Worm (Caenorhabditis elegans): ENCODE measurements around the gene sec-3.

Gene sec-3

DNA sequence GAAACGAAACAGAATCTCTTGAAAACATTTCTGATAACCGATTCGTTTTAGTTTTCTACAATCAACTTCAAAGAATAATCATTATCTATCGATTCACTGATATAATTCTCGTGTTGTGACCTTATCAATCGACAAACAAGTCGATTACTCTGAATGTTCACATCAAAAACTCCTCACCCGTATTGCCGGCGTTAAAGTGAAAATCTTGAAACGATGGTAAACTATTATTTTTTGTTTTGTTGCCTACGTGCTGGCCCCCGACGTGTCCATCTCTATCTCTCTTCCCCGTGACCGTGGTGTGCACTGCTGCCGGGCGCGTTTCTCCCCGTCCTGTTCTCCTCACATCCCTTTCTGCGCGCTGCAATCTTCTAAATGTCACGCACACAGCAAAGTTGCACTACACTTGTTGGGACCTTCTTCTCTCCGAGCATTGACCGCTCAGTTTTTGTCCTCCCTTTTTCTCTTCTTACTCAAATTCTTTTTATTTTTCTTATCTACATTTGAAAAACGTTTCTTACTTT lies 9.7 kb downstream of the sec-3 start (continued):
- TF ChIP-seq aha-1 (tag; optimal IDR thresholded peaks at IDR 0.05) (peak; percentile 68), C34B4.2 (tag; optimal IDR thresholded peaks at IDR 0.05) (no peak), nhr-237 (tag; optimal IDR thresholded peaks at IDR 0.05) (no peak), C04F5.9 (tag; optimal IDR thresholded peaks at IDR 0.05) (no peak), ama-1 (optimal IDR thresholded peaks at IDR 0.05) (no peak), egl-27 (tag; optimal IDR thresholded peaks at IDR 0.05) (no peak), nhr-20 (tag; optimal IDR thresholded peaks at IDR 0.05) (peak; percentile 62), ztf-4 (tag; optimal IDR thresholded peaks at IDR 0.05) (peak; percentile 31), efl-1 (optimal IDR thresholded peaks at IDR 0.05) (peak; percentile 4 to 11), efl-1 (GFP tag; optimal IDR thresholded peaks at IDR 0.05 in 1 of 2) (peak in 1 of 2 experiments; percentile 92)

DNA sequence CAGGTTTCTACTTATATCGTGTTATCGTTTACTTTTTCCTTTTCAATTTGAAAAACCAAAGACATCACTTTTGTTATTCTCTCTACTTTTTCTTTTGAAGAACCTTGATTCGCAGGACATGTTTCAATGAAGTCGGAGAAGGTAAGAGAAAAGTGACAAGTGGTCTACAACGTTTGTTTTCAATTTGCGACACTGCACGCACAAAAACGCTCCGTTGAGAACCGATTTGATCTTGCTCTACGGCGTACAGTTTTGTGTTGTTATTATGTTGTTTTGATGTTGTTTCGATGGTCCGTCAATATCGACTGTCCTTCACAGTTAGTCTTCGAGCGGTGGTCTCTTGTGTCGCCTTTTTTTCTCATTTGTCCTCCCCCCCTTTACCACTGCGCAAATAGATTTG lies 10.2 kb downstream of the sec-3 start, which contains the start of gene pccb-1:
Gene pccb-1 (plus strand): TSS at position 127 of the 400 bp plus-strand sequence.
- peak; percentile 54 for TF ChIP-seq blmp-1 (tag; optimal IDR thresholded peaks at IDR 0.05)
- peak in 1 of 3 experiments; percentile 10 for TF ChIP-seq dpl-1 (GFP tag; optimal IDR thresholded peaks at IDR 0.05)
- no peak for TF ChIP-seq nhr-76 (tag; optimal IDR thresholded peaks at IDR 0.05)
- TF ChIP-seq efl-1 (optimal IDR thresholded peaks at IDR 0.05), result no peak
- peak in 1 of 2 experiments; percentile 91 for TF ChIP-seq efl-1 (GFP tag; optimal IDR thresholded peaks at IDR 0.05 in 1 of 2)

DNA sequence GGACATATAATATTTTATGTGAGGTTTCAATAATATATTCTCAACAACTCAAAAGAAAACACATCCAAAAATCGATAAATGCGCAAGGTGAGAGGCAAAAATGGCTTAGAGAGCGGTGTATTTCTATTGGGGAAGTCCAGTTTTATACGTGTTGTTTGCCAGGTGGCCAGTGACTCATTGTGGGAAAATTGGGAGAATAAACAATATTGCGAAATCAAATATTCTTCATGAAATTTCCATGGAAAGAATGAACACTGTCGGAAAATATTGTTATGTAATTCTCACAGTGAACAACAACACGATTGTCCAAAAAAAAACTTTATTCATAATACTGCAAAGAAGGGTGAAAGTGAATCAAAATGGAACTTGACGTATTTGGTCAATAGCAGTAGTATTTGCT lies 12.0 kb downstream of the sec-3 start:
- TF ChIP-seq ceh-63 (GFP tag; optimal IDR thresholded peaks at IDR 0.05) (no peak), efl-1 (optimal IDR thresholded peaks at IDR 0.05) (no peak), efl-1 (GFP tag; optimal IDR thresholded peaks at IDR 0.05 in 1 of 2) (peak in 1 of 2 experiments; percentile 60)

DNA sequence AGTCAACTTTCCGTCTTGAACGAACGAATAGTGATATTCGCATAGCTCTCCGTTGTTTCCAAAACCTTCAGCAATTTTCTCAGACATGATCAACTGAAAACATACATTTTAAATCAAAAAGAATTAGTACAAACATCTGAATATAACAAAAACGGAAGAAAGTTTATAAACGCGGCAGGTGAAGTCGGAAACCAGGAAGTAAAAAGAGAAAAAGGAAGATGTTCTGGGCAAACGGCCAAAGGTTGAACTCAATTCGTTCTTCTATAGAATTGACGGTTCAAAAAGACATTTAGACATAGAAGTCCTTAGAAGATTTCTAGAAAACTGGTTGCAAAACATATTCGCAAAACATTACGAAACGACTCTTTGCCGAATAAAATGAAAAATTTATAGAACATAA lies 12.4 kb downstream of the sec-3 start, which contains the start of gene F52E4.5:
Gene F52E4.5 (minus strand): TSS at position 101 of the 400 bp plus-strand sequence.
- TF ChIP-seq snu-23 (GFP tag; optimal IDR thresholded peaks at IDR 0.05) (no peak), alr-1 (tag; optimal IDR thresholded peaks at IDR 0.05; ENCODE audit: borderline replicate concordance) (no peak), lin-39 (tag; optimal IDR thresholded peaks at IDR 0.05) (no peak), lin-15B (tag; optimal IDR thresholded peaks at IDR 0.05) (no peak), isw-1 (GFP tag; IDR thresholded peaks at IDR 0.05) (no peak), C16A3.4 (tag; optimal IDR thresholded peaks at IDR 0.05) (no peak), dpl-1 (GFP tag; optimal IDR thresholded peaks at IDR 0.05) (no peak), sptf-1 (tag; optimal IDR thresholded peaks at IDR 0.05) (no peak), tlp-1 (tag; optimal IDR thresholded peaks at IDR 0.05) (no peak), fkh-4 (tag; optimal IDR thresholded peaks at IDR 0.05; ENCODE audit: borderline replicate concordance) (no peak)

DNA sequence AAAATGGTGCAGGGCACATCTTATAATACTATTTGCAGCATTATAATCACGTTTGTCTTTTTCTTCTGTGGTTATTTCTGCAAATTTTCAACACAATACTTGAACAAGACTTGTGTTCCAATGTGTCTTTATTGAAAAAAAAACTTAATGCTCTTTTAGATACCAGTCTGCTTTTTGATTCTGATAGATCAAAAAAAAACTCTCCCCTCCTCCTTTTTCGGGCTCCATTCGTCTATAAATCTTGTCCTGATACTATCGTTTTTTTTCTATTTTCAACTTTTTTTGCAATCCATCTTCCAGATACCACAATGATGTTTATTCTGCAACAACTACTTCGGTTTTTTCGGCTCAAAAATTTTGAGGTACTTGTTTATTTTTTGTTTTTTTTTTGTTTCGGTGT lies 18.8 kb downstream of the sec-3 start, which contains the start of gene twk-16:
Gene twk-16 (plus strand): TSS at position 301 of the 400 bp plus-strand sequence.
- TF ChIP-seq pag-3 (tag; optimal IDR thresholded peaks at IDR 0.05; ENCODE audit: borderline replicate concordance, insufficient read depth), result no peak
- TF ChIP-seq lir-3 (tag; optimal IDR thresholded peaks at IDR 0.05; ENCODE audit: poor library complexity), result no peak
- TF ChIP-seq nhr-47 (tag; optimal IDR thresholded peaks at IDR 0.05), result no peak
- no peak for TF ChIP-seq lin-14 (GFP tag; optimal IDR thresholded peaks at IDR 0.05)
- TF ChIP-seq dsc-1 (tag; optimal IDR thresholded peaks at IDR 0.05), result no peak
- no peak for TF ChIP-seq rnt-1 (tag; optimal IDR thresholded peaks at IDR 0.05)
- no peak for TF ChIP-seq egl-13 (tag; optimal IDR thresholded peaks at IDR 0.05)
- TF ChIP-seq grh-1 (GFP tag; IDR thresholded peaks at IDR 0.05), result no peak
- TF ChIP-seq nhr-20 (tag; optimal IDR thresholded peaks at IDR 0.05), result no peak
- no peak for TF ChIP-seq vab-15 (tag; optimal IDR thresholded peaks at IDR 0.05)
- TF ChIP-seq sox-4 (tag; optimal IDR thresholded peaks at IDR 0.05), result no peak
- TF ChIP-seq elt-2 (tag; optimal IDR thresholded peaks at IDR 0.05), result no peak
